Worm (Caenorhabditis elegans): Measurements from ENCODE around the gene K02D10.3.

Gene K02D10.3

ce11 chrIII:8799964-8800795, 28.4 kb upstream of the K02D10.3 start, which contains the start of gene F54F2.6 (continued):
- TF ChIP-seq ceh-31 (tag; optimal IDR thresholded peaks at IDR 0.05) (peak; percentile 91), rnt-1 (tag; optimal IDR thresholded peaks at IDR 0.05) (peak; percentile 60), unc-86 (tag; optimal IDR thresholded peaks at IDR 0.05) (peak; percentile 57), unc-42 (tag; optimal IDR thresholded peaks at IDR 0.05) (peak; percentile 86), pros-1 (tag; optimal IDR thresholded peaks at IDR 0.05) (peak; percentile 78), ttx-3 (tag; optimal IDR thresholded peaks at IDR 0.05) (no peak), hlh-13 (GFP tag; optimal IDR thresholded peaks at IDR 0.05) (no peak), unc-55 (GFP tag; optimal IDR thresholded peaks at IDR 0.05) (peak; percentile 91), fax-1 (tag; optimal IDR thresholded peaks at IDR 0.05) (peak; percentile 50), dve-1 (tag; optimal IDR thresholded peaks at IDR 0.05) (no peak), ceh-30 (tag; optimal IDR thresholded peaks at IDR 0.05) (peak; percentile 3), ceh-2 (tag; optimal IDR thresholded peaks at IDR 0.05) (peak; percentile 57), elt-2 (tag; optimal IDR thresholded peaks at IDR 0.05) (peak; percentile 44), hlh-30 (tag; optimal IDR thresholded peaks at IDR 0.05; ENCODE audit: insufficient read depth) (peak; percentile 88), ref-2 (tag; optimal IDR thresholded peaks at IDR 0.05) (peak; percentile 81), nfya-1 (tag; optimal IDR thresholded peaks at IDR 0.05) (peak; percentile 96), sox-2 (GFP tag; IDR thresholded peaks at IDR 0.05) (peak; percentile 56), ceh-34 (tag; optimal IDR thresholded peaks at IDR 0.05) (peak; percentile 88), ama-1 (optimal IDR thresholded peaks at IDR 0.05) (peak; percentile 64), ceh-14 (tag; optimal IDR thresholded peaks at IDR 0.05) (peak; percentile 84), ztf-16 (tag; optimal IDR thresholded peaks at IDR 0.05) (peak; percentile 41), nhr-232 (tag; optimal IDR thresholded peaks at IDR 0.05) (no peak), K09A11.1 (tag; optimal IDR thresholded peaks at IDR 0.05; ENCODE audit: insufficient read depth) (peak; percentile 47), ets-4 (tag; optimal IDR thresholded peaks at IDR 0.05) (no peak), gmeb-2 (tag; optimal IDR thresholded peaks at IDR 0.05) (no peak), pha-2 (tag; optimal IDR thresholded peaks at IDR 0.05) (peak; percentile 76), hlh-8 (tag; optimal IDR thresholded peaks at IDR 0.05) (peak; percentile 60), ceh-22 (tag; optimal IDR thresholded peaks at IDR 0.05) (peak; percentile 69), ceh-9 (tag; optimal IDR thresholded peaks at IDR 0.05) (no peak), mec-3 (tag; optimal IDR thresholded peaks at IDR 0.05; ENCODE audit: borderline replicate concordance) (peak; percentile 27), F13H6.1 (tag; optimal IDR thresholded peaks at IDR 0.05) (peak; percentile 45), nhr-11 (tag; optimal IDR thresholded peaks at IDR 0.05) (no peak)

ce11 chrIII:8797211-8797733, 25.5 kb upstream of the K02D10.3 start:
- no peak for TF ChIP-seq eyg-1 (tag; optimal IDR thresholded peaks at IDR 0.05)
- peak; percentile 60 for TF ChIP-seq unc-55 (GFP tag; optimal IDR thresholded peaks at IDR 0.05)
- peak; percentile 50 for TF ChIP-seq ceh-31 (tag; optimal IDR thresholded peaks at IDR 0.05)
- peak; percentile 33 for TF ChIP-seq ceh-18 (tag; optimal IDR thresholded peaks at IDR 0.05)
- peak; percentile 20 for TF ChIP-seq unc-42 (tag; optimal IDR thresholded peaks at IDR 0.05)
- TF ChIP-seq ceh-9 (tag; optimal IDR thresholded peaks at IDR 0.05), result no peak
- no peak for TF ChIP-seq pat-9 (tag; optimal IDR thresholded peaks at IDR 0.05)
- no peak for TF ChIP-seq hlh-8 (tag; optimal IDR thresholded peaks at IDR 0.05)
- no peak for TF ChIP-seq ceh-6 (GFP tag; optimal IDR thresholded peaks at IDR 0.05)
- no peak for TF ChIP-seq hlh-6 (tag; optimal IDR thresholded peaks at IDR 0.05)
- peak; percentile 23 for TF ChIP-seq tbx-2 (tag; optimal IDR thresholded peaks at IDR 0.05)
- no peak for TF ChIP-seq unc-3 (GFP tag; conservative IDR thresholded peaks at IDR 0.05)
- no peak for TF ChIP-seq unc-3 (tag; optimal IDR thresholded peaks at IDR 0.05)
- peak; percentile 66 for TF ChIP-seq nfya-1 (tag; optimal IDR thresholded peaks at IDR 0.05)
- no peak for TF ChIP-seq ztf-16 (tag; optimal IDR thresholded peaks at IDR 0.05)
- no peak for TF ChIP-seq sox-4 (tag; optimal IDR thresholded peaks at IDR 0.05)
- no peak for TF ChIP-seq pqm-1 (tag; optimal IDR thresholded peaks at IDR 0.05)
- TF ChIP-seq che-1 (tag; optimal IDR thresholded peaks at IDR 0.05), result no peak
- TF ChIP-seq C38D4.7 (GFP tag; optimal IDR thresholded peaks at IDR 0.05), result no peak
- TF ChIP-seq hlh-30 (tag; optimal IDR thresholded peaks at IDR 0.05; ENCODE audit: insufficient read depth), result peak; percentile 19
- no peak for TF ChIP-seq fkh-10 (GFP tag; optimal IDR thresholded peaks at IDR 0.05)
- no peak for TF ChIP-seq ceh-19 (GFP tag; optimal IDR thresholded peaks at IDR 0.05)
- no peak for TF ChIP-seq ama-1 (optimal IDR thresholded peaks at IDR 0.05)
- peak; percentile 65 for TF ChIP-seq elt-2 (tag; optimal IDR thresholded peaks at IDR 0.05)
- no peak for TF ChIP-seq sdc-2 (tag; optimal IDR thresholded peaks at IDR 0.05)
- TF ChIP-seq pag-3 (tag; optimal IDR thresholded peaks at IDR 0.05; ENCODE audit: borderline replicate concordance), result no peak
